Fruit fly (Drosophila melanogaster) whole organism, prepupa: Measurements from ENCODE around the gene His4r.
A peak's percentile ranks its signal among the peaks of the same experiment; 100 is the strongest.

Source experiments
- CG15336 ChIP-seq: fragments of 200-800 bp; sonication (Bioruptor generic); IDR thresholded peaks from 2 replicates; pipeline ENCODE4 v1.3.6; 2022; ENCODE audit warnings: missing biosample characterization, missing genetic modification characterization
- CG16779 ChIP-seq: fragments of 200-800 bp; sonication (Bioruptor generic); optimal IDR thresholded peaks from 3 replicates; lab custom pipeline; 2017; ENCODE audit warnings: missing biosample characterization, mild to moderate bottlenecking, missing genetic modification characterization
- CG4318 ChIP-seq: fragments of 200-800 bp; sonication (Bioruptor generic); optimal IDR thresholded peaks from 3 replicates; lab custom pipeline; 2017; ENCODE audit warnings: missing biosample characterization, mild to moderate bottlenecking, missing genetic modification characterization
- CG8119 ChIP-seq: fragments of 200-800 bp; sonication (Bioruptor generic); IDR thresholded peaks from 3 replicates; pipeline ENCODE4 v1.3.6; 2022; ENCODE audit warnings: missing biosample characterization, missing genetic modification characterization
- Eip75B ChIP-seq: fragments of 200-800 bp; sonication (Bioruptor generic); optimal IDR thresholded peaks from 3 replicates; lab custom pipeline; 2016; ENCODE audit warnings: missing biosample characterization, missing genetic modification characterization
- Ets21C ChIP-seq: fragments of 200-800 bp; sonication (Bioruptor generic); optimal IDR thresholded peaks from 3 replicates; lab custom pipeline; 2016; ENCODE audit warnings: missing biosample characterization, missing genetic modification characterization
- Ets96B ChIP-seq: fragments of 200-800 bp; optimal IDR thresholded peaks from 2 replicates; lab custom pipeline; 2019; ENCODE audit warnings: missing biosample characterization, mild to moderate bottlenecking, missing genetic modification characterization, moderate library complexity
- OdsH ChIP-seq: fragments of 200-800 bp; sonication (Bioruptor generic); optimal IDR thresholded peaks from 3 replicates; lab custom pipeline; 2016; ENCODE audit warnings: missing biosample characterization, missing genetic modification characterization
- Smox ChIP-seq: fragments of 200-800 bp; sonication (Bioruptor generic); optimal IDR thresholded peaks from 3 replicates; lab custom pipeline; 2016; ENCODE audit warnings: missing biosample characterization, missing genetic modification characterization
- dac ChIP-seq: fragments of 200-800 bp; sonication (Bioruptor generic); optimal IDR thresholded peaks from 2 replicates; lab custom pipeline; 2017; ENCODE audit warnings: missing biosample characterization, mild to moderate bottlenecking, missing genetic modification characterization

dm6 chr3R:14630119-14630623, 4.6 kb downstream of the His4r start, which contains the start of gene Cad88C:
- no peak for TF ChIP-seq Ets96B (tag; lab: Kevin White, UChicago)
- no peak for TF ChIP-seq dac
- TF ChIP-seq Eip75B (GFP tag; lab: Kevin White, UChicago), result no peak
- no peak for TF ChIP-seq CG16779 (tag; lab: Kevin White, UChicago)
- no peak for TF ChIP-seq Ets21C (GFP tag; lab: Kevin White, UChicago)
- no peak for TF ChIP-seq CG8119 (GFP tag; lab: Robert Waterston, UW)
- TF ChIP-seq Smox (GFP tag; lab: Kevin White, UChicago), result no peak
- 0 out of 2 replicates have a peak, but pooled peaks have one; percentile 10 for TF ChIP-seq CG15336
- no peak for TF ChIP-seq CG4318
- TF ChIP-seq OdsH (GFP tag; lab: Kevin White, UChicago), result no peak
